Fruit fly (Drosophila melanogaster): ENCODE measurements around the gene CG43219.

dm6 chr3L:21254524-21254972, 34.3 kb downstream of the CG43219 start:
- TF ChIP-seq tup (GFP tag; optimal IDR thresholded peaks at IDR 0.05): no peak
- TF ChIP-seq NK7.1 (GFP tag; optimal IDR thresholded peaks at IDR 0.05): no peak
- TF ChIP-seq caup (GFP tag; optimal IDR thresholded peaks at IDR 0.05; ENCODE audit: severe bottlenecking): no peak

Data from whole organism, embryonic.